Fruit fly (Drosophila melanogaster) whole organism, wandering third instar larva: ENCODE data around the gene BicD.

ENCODE experiments used
- Abd-B ChIP-seq: fragments of >200 bp; optimal IDR thresholded peaks from 2 replicates; lab custom pipeline; 2017; ENCODE audit warnings: missing biosample characterization, missing genetic modification characterization
- Dif ChIP-seq: fragments of 200-275, 200-300 bp; sonication (Bioruptor generic); optimal IDR thresholded peaks from 2 replicates; lab custom pipeline; 2018; ENCODE audit warnings: missing biosample characterization, missing genetic modification characterization; ENCODE audit not compliant: partially characterized antibody
- Hr78 ChIP-seq: fragments of >200 bp; optimal IDR thresholded peaks from 2 replicates; lab custom pipeline; 2017; ENCODE audit warnings: missing biosample characterization, missing genetic modification characterization
- Jra ChIP-seq: sonication (Bioruptor generic); optimal IDR thresholded peaks from 2 replicates; lab custom pipeline; 2016; ENCODE audit warnings: missing biosample characterization, missing genetic modification characterization
- Myc ChIP-seq: fragments of >200 bp; optimal IDR thresholded peaks from 2 replicates; lab custom pipeline; 2017
- OdsH ChIP-seq: fragments of 200-800 bp; sonication (Bioruptor generic); optimal IDR thresholded peaks from 2 replicates; lab custom pipeline; 2016; ENCODE audit warnings: missing biosample characterization, mild to moderate bottlenecking, missing genetic modification characterization
- Sp1 ChIP-seq: fragments of 200-800 bp; sonication (Bioruptor generic); optimal IDR thresholded peaks from 3 replicates; lab custom pipeline; 2019; ENCODE audit warnings: missing biosample characterization, mild to moderate bottlenecking, missing genetic modification characterization, moderate library complexity
- br ChIP-seq: fragments of 200-800 bp; sonication (Bioruptor generic); optimal IDR thresholded peaks from 2 replicates; lab custom pipeline; 2016; ENCODE audit warnings: missing biosample characterization, missing genetic modification characterization
- dsf ChIP-seq: sonication (Bioruptor generic); optimal IDR thresholded peaks from 2 replicates; lab custom pipeline; 2016; ENCODE audit warnings: missing biosample characterization, missing genetic modification characterization, borderline replicate concordance
- lola ChIP-seq: fragments of >200 bp; optimal IDR thresholded peaks from 2 replicates; lab custom pipeline; 2017; ENCODE audit warnings: missing biosample characterization, missing genetic modification characterization
- pan ChIP-seq: fragments of >200 bp; optimal IDR thresholded peaks from 2 replicates; lab custom pipeline; 2017
- sv ChIP-seq: fragments of 200-800 bp; sonication (Bioruptor generic); optimal IDR thresholded peaks from 3 replicates; lab custom pipeline; 2016; ENCODE audit warnings: missing biosample characterization, missing genetic modification characterization

DNA sequence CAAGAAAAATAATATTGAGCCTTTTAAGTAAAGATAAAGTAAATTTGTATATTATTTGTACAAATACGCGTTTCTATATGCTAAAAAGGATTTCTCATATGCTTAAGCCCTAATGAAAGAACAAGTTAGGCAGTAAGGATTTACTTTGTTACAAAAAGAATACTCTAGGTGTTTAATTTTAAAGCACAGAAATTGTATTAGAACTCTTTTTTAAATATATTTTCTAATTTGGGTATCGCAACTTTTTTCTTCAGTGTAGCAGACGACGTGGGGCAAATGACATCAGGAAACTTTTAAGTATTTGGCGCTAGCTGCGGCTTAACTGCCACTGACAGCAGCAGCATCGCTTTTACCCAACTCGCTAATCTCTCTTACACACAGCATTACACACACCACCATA is 50.9 kb downstream of the BicD start:
- TF ChIP-seq pan (lab: Kevin White, UChicago) (no peak), OdsH (GFP tag; lab: Kevin White, UChicago) (no peak), sv (GFP tag; lab: Kevin White, UChicago) (no peak), Sp1 (no peak), Jra (GFP tag; lab: Kevin White, UChicago) (no peak), Dif (no peak), Hr78 (GFP tag; lab: Kevin White, UChicago) (no peak), br (GFP tag; lab: Kevin White, UChicago) (no peak), dsf (no peak), Abd-B (no peak), Myc (lab: Kevin White, UChicago) (no peak), lola (no peak)
